Worm (Caenorhabditis elegans) whole organism, L2 larva: Measurements from ENCODE around the gene F09E5.16.

Experiments
- ZK546.5 ChIP-seq: sonication (generic microtip); optimal IDR thresholded peaks from 2 replicates; lab custom pipeline; 2017; ENCODE audit warnings: missing biosample characterization, missing genetic modification characterization
- aly-2 ChIP-seq: fragments of 150-350 bp; optimal IDR thresholded peaks from 2 replicates; lab custom pipeline; 2014; ENCODE audit warnings: missing biosample characterization, missing genetic modification characterization
- ama-1 ChIP-seq: fragments of 150-350 bp; optimal IDR thresholded peaks from 2 replicates; lab custom pipeline; 2018; ENCODE audit warnings: inconsistent platforms
- ceh-82 ChIP-seq: fragments of 150-350 bp; optimal IDR thresholded peaks from 2 replicates; lab custom pipeline; 2014; ENCODE audit warnings: missing biosample characterization, missing genetic modification characterization
- lin-11 ChIP-seq: fragments of 150-350 bp; sonication (generic microtip); optimal IDR thresholded peaks from 2 replicates; lab custom pipeline; 2014; ENCODE audit warnings: missing biosample characterization, missing genetic modification characterization, inconsistent platforms, mixed read lengths
- lsy-2 ChIP-seq, 2 experiments: fragments of 150-350 bp in 1 of 2; sonication (generic microtip) in 1 of 2; optimal IDR thresholded peaks; 2 replicates each; lab custom pipeline; 2014 to 2017; ENCODE audit warnings: missing biosample characterization in 2 of 2, missing genetic modification characterization in 2 of 2
- nhr-12 ChIP-seq: fragments of 150-350 bp; optimal IDR thresholded peaks from 2 replicates; lab custom pipeline; 2014; ENCODE audit warnings: missing biosample characterization, missing genetic modification characterization
- nhr-23 ChIP-seq: fragments of 150-350 bp; optimal IDR thresholded peaks from 2 replicates; lab custom pipeline; 2014; ENCODE audit warnings: missing biosample characterization, missing genetic modification reagents, missing genetic modification characterization
- nhr-237 ChIP-seq: fragments of 150-350 bp; optimal IDR thresholded peaks from 2 replicates; lab custom pipeline; 2014; ENCODE audit warnings: missing biosample characterization, missing genetic modification characterization

ce11 chrII:5332345-5333124, 33.0 kb downstream of the F09E5.16 start:
- TF ChIP-seq lin-11 (tag; lab: Kevin White, UChicago), result no peak
- no peak for TF ChIP-seq ama-1
- no peak for TF ChIP-seq nhr-237
- no peak for TF ChIP-seq lsy-2 (tag; optimal IDR thresholded peaks at IDR 0.05; lab: Kevin White, UChicago)
- no peak for TF ChIP-seq ceh-82
- no peak for TF ChIP-seq aly-2 (tag; lab: Kevin White, UChicago)
- TF ChIP-seq nhr-12 (tag; lab: Kevin White, UChicago), result no peak
- TF ChIP-seq ZK546.5 (tag; lab: Kevin White, UChicago), result no peak
- no peak for TF ChIP-seq nhr-23
